Fruit fly (Drosophila melanogaster): ENCODE results near the gene Six4.

DNA sequence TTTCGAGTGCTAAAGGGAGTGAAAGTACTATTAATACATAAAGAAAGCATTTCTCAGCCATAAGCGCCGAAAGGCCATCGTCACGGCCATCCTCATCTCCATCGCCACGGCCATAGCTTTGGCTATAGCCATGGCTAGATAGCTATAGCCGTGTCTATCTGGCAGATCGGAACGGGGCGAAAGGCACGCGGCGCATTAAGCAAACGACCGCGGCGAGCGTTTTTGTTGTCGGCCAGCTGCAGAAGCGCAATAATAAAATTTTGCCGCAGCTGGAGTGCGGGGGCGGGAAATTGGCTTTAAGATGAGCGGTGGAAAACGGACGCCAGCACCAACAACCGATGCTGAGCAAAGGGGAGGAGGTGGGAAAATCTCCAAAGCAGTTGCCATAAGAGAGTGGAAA, 42.2 kb downstream of the Six4 start:
- TF ChIP-seq Hr39 (optimal IDR thresholded peaks at IDR 0.05) (no peak), maf-S (GFP tag; optimal IDR thresholded peaks at IDR 0.05) (no peak), CG10959 (GFP tag; IDR thresholded peaks at IDR 0.05) (no peak), CG18011 (GFP tag; optimal IDR thresholded peaks at IDR 0.05) (no peak), Lhr (GFP tag; optimal IDR thresholded peaks at IDR 0.05) (no peak), Optix (GFP tag; IDR thresholded peaks at IDR 0.05) (no peak), Bteb2 (GFP tag; optimal IDR thresholded peaks at IDR 0.05) (no peak), Lpt (GFP tag; optimal IDR thresholded peaks at IDR 0.05) (no peak), Dref (GFP tag; IDR thresholded peaks at IDR 0.05) (no peak)

Data from whole organism, embryonic.